Worm (Caenorhabditis elegans) whole organism, L2 larva: ENCODE results near the gene orc-5.
A peak's percentile ranks its signal among the peaks of the same experiment; 100 is the strongest.

ENCODE experiments used
- C34F6.9 ChIP-seq: fragments of 150-350 bp; optimal IDR thresholded peaks from 2 replicates; lab custom pipeline; 2014; ENCODE audit warnings: missing biosample characterization, missing genetic modification characterization
- F13H6.1 ChIP-seq: sonication (generic microtip); optimal IDR thresholded peaks from 2 replicates; lab custom pipeline; 2016; ENCODE audit warnings: missing genetic modification characterization, missing compliant biosample characterization
- Y55F3AM.14 ChIP-seq: fragments of 200-800 bp; sonication (Bioruptor generic); optimal IDR thresholded peaks from 2 replicates; lab custom pipeline; 2018; ENCODE audit warnings: mild to moderate bottlenecking, missing genetic modification characterization, missing compliant biosample characterization
- ZK546.5 ChIP-seq: sonication (generic microtip); optimal IDR thresholded peaks from 2 replicates; lab custom pipeline; 2017; ENCODE audit warnings: missing biosample characterization, missing genetic modification characterization
- alr-1 ChIP-seq: fragments of 150-350 bp; optimal IDR thresholded peaks from 2 replicates; lab custom pipeline; 2014; ENCODE audit warnings: missing biosample characterization, missing genetic modification characterization
- aly-2 ChIP-seq: fragments of 150-350 bp; optimal IDR thresholded peaks from 2 replicates; lab custom pipeline; 2014; ENCODE audit warnings: missing biosample characterization, missing genetic modification characterization
- blmp-1 ChIP-seq: sonication (generic microtip); optimal IDR thresholded peaks from 2 replicates; lab custom pipeline; 2017; ENCODE audit warnings: missing genetic modification characterization, mild to moderate bottlenecking, missing compliant biosample characterization, antibody characterized with exemption, moderate library complexity; ENCODE audit not compliant: insufficient read depth
- ceh-82 ChIP-seq: fragments of 150-350 bp; optimal IDR thresholded peaks from 2 replicates; lab custom pipeline; 2014; ENCODE audit warnings: missing biosample characterization, missing genetic modification characterization
- crh-2 ChIP-seq: sonication (generic microtip); optimal IDR thresholded peaks from 2 replicates; lab custom pipeline; 2017; ENCODE audit warnings: missing biosample characterization, missing genetic modification characterization
- egl-27 ChIP-seq: sonication (generic microtip); optimal IDR thresholded peaks from 3 replicates; lab custom pipeline; 2017; ENCODE audit warnings: missing biosample characterization, missing genetic modification reagents, missing genetic modification characterization
- elt-3 ChIP-seq: sonication (generic microtip); optimal IDR thresholded peaks from 2 replicates; lab custom pipeline; 2017; ENCODE audit warnings: missing biosample characterization, missing genetic modification characterization
- fos-1 ChIP-seq: fragments of 150-350 bp; optimal IDR thresholded peaks from 2 replicates; lab custom pipeline; 2014; ENCODE audit warnings: missing biosample characterization, missing genetic modification characterization
- gmeb-1 ChIP-seq: fragments of 150-350 bp; optimal IDR thresholded peaks from 2 replicates; lab custom pipeline; 2014; ENCODE audit warnings: missing biosample characterization, missing genetic modification characterization
- lin-11 ChIP-seq: fragments of 150-350 bp; sonication (generic microtip); optimal IDR thresholded peaks from 2 replicates; lab custom pipeline; 2014; ENCODE audit warnings: missing biosample characterization, missing genetic modification characterization, inconsistent platforms, mixed read lengths
- lin-39 ChIP-seq: fragments of 150-350 bp; optimal IDR thresholded peaks from 2 replicates; lab custom pipeline; 2014; ENCODE audit warnings: missing biosample characterization, missing genetic modification reagents, missing genetic modification characterization
- lsy-2 ChIP-seq, 2 experiments: fragments of 150-350 bp in 1 of 2; sonication (generic microtip) in 1 of 2; optimal IDR thresholded peaks; 2 replicates each; lab custom pipeline; 2014 to 2017; ENCODE audit warnings: missing biosample characterization in 2 of 2, missing genetic modification characterization in 2 of 2
- mab-5 ChIP-seq: fragments of 150-350 bp; optimal IDR thresholded peaks from 2 replicates; lab custom pipeline; 2014; ENCODE audit warnings: missing biosample characterization, missing genetic modification characterization
- mdl-1 ChIP-seq, 2 experiments: fragments of 150-350 bp in 1 of 2; sonication (generic microtip) in 1 of 2; optimal IDR thresholded peaks; 2 replicates each; lab custom pipeline; 2017; ENCODE audit warnings: missing biosample characterization in 2 of 2, missing genetic modification characterization in 2 of 2
- nhr-10 ChIP-seq: sonication (generic microtip); optimal IDR thresholded peaks from 2 replicates; lab custom pipeline; 2017; ENCODE audit warnings: missing biosample characterization, missing genetic modification characterization
- nhr-11 ChIP-seq: fragments of 150-350 bp; optimal IDR thresholded peaks from 2 replicates; lab custom pipeline; 2014; ENCODE audit warnings: missing biosample characterization, missing genetic modification characterization
- nhr-12 ChIP-seq: fragments of 150-350 bp; optimal IDR thresholded peaks from 2 replicates; lab custom pipeline; 2014; ENCODE audit warnings: missing biosample characterization, missing genetic modification characterization
- nhr-129 ChIP-seq: fragments of 150-350 bp; optimal IDR thresholded peaks from 2 replicates; lab custom pipeline; 2014; ENCODE audit warnings: missing biosample characterization, missing genetic modification characterization
- nhr-21 ChIP-seq: fragments of 150-350 bp; optimal IDR thresholded peaks from 2 replicates; lab custom pipeline; 2014; ENCODE audit warnings: missing biosample characterization, missing genetic modification characterization
- nhr-23 ChIP-seq: fragments of 150-350 bp; optimal IDR thresholded peaks from 2 replicates; lab custom pipeline; 2014; ENCODE audit warnings: missing biosample characterization, missing genetic modification reagents, missing genetic modification characterization
- nhr-237 ChIP-seq: fragments of 150-350 bp; optimal IDR thresholded peaks from 2 replicates; lab custom pipeline; 2014; ENCODE audit warnings: missing biosample characterization, missing genetic modification characterization
- nhr-25 ChIP-seq: fragments of 150-350 bp; sonication (generic microtip); optimal IDR thresholded peaks from 3 replicates; lab custom pipeline; 2014; ENCODE audit warnings: missing biosample characterization, missing genetic modification characterization
- nhr-6 ChIP-seq: fragments of 150-350 bp; optimal IDR thresholded peaks from 2 replicates; lab custom pipeline; 2014; ENCODE audit warnings: missing biosample characterization, missing genetic modification characterization
- nhr-77 ChIP-seq: fragments of 150-350 bp; optimal IDR thresholded peaks from 2 replicates; lab custom pipeline; 2014; ENCODE audit warnings: missing biosample characterization, missing genetic modification characterization
- peb-1 ChIP-seq: fragments of 150-350 bp; optimal IDR thresholded peaks from 2 replicates; lab custom pipeline; 2014; ENCODE audit warnings: missing biosample characterization, missing genetic modification characterization
- sem-4 ChIP-seq: fragments of 150-350 bp; optimal IDR thresholded peaks from 2 replicates; lab custom pipeline; 2014; ENCODE audit warnings: missing biosample characterization, missing genetic modification reagents, missing genetic modification characterization
- skn-1 ChIP-seq: sonication (generic microtip); optimal IDR thresholded peaks from 2 replicates; lab custom pipeline; 2017; ENCODE audit warnings: missing biosample characterization, missing genetic modification characterization
- sma-3 ChIP-seq: sonication (generic microtip); optimal IDR thresholded peaks from 2 replicates; lab custom pipeline; 2016; ENCODE audit warnings: missing genetic modification reagents, missing genetic modification characterization, missing compliant biosample characterization
- sma-9 ChIP-seq, 2 experiments: fragments of 150-350 bp in 1 of 2; sonication (generic microtip) in 1 of 2; optimal IDR thresholded peaks; 2 replicates each; lab custom pipeline; 2014 to 2016; ENCODE audit warnings: missing genetic modification characterization in 2 of 2, mild to moderate bottlenecking in 1 of 2, missing biosample characterization in 1 of 2, missing compliant biosample characterization in 1 of 2, missing genetic modification reagents in 1 of 2, moderate library complexity in 1 of 2
- snpc-4 ChIP-seq: fragments of 150-350 bp; optimal IDR thresholded peaks from 2 replicates; lab custom pipeline; 2014; ENCODE audit warnings: missing biosample characterization, missing genetic modification characterization
- unc-39 ChIP-seq: fragments of 150-350 bp; optimal IDR thresholded peaks from 2 replicates; lab custom pipeline; 2014; ENCODE audit warnings: missing biosample characterization, missing genetic modification characterization
- unc-55 ChIP-seq: fragments of 150-350 bp; sonication (generic microtip); optimal IDR thresholded peaks from 3 replicates; lab custom pipeline; 2014; ENCODE audit warnings: missing biosample characterization, missing genetic modification reagents, missing genetic modification characterization
- unc-62 ChIP-seq: fragments of 150-350 bp; optimal IDR thresholded peaks from 2 replicates; lab custom pipeline; 2014; ENCODE audit warnings: missing biosample characterization, missing genetic modification reagents, missing genetic modification characterization
- zag-1 ChIP-seq: fragments of 150-350 bp; optimal IDR thresholded peaks from 2 replicates; lab custom pipeline; 2014; ENCODE audit warnings: missing biosample characterization, missing genetic modification characterization
- ztf-1 ChIP-seq: fragments of 200-800 bp; sonication (Bioruptor generic); conservative IDR thresholded peaks from 2 replicates; pipeline ENCODE4 v1.3.6; 2022; ENCODE audit warnings: missing genetic modification characterization, missing compliant biosample characterization
- ztf-11 ChIP-seq: sonication (generic microtip); optimal IDR thresholded peaks from 2 replicates; lab custom pipeline; 2017; ENCODE audit warnings: missing biosample characterization, missing genetic modification characterization
- ztf-4 ChIP-seq: fragments of 150-350 bp; optimal IDR thresholded peaks from 2 replicates; lab custom pipeline; 2014; ENCODE audit warnings: missing biosample characterization, missing genetic modification characterization

orc-5 gene

DNA sequence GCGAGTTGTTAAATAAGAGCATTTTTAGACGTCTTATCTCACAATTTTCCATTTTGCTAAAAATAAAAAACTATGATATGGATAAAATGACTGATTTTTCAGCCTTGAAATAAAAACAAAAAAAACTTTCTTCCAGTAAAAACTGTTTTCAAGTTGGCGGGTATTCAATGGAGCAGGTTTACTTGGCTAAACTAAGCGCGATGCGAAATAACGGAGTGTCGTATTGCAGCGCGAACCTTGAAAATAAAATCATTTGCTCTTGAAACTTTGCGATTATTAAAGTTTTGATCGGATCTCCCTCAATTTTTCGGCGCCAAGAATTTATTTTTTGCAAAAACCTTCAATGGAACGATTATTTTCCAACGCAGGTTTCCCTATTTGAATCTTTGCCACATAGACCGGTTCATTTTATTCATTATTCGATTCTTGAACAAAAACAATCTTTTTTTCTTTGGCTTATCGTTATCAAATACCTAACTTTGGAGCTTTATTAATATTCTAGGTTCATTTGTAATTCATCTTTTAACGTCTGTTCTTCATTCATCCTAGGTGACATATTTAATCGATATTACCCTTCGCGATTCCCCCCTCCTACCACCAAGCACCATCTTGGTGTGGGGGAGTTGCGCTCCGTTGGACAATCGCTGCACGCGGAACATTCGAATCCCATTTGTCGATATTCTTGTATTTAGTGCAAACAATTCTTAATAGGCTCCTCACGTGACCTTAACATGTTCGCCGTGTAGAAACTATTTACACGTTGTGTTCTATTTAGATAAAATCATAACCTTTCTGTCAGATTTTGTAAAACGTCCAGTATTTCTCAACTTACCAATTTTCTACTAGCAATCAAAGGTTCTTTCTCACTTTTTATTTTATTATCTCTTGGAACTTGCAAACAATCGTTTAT lies at the start of gene orc-5, which contains the start of gene cyb-1:
Gene orc-5 (minus strand): TSS at position 62 of the 910 bp plus-strand sequence.
Gene cyb-1 (plus strand): TSS at position 690 of the 910 bp plus-strand sequence.
- TF ChIP-seq mdl-1 (tag; optimal IDR thresholded peaks at IDR 0.05; lab: Kevin White, UChicago) (peak in 1 of 2 experiments; percentile 19), ztf-4 (tag; lab: Kevin White, UChicago) (peak; percentile 42), lsy-2 (tag; optimal IDR thresholded peaks at IDR 0.05; lab: Kevin White, UChicago) (peak in 1 of 2 experiments; percentile 89), sma-9 (GFP tag; optimal IDR thresholded peaks at IDR 0.05; lab: Kevin White, UChicago) (peak; percentile 78), sma-9 (tag; optimal IDR thresholded peaks at IDR 0.05; lab: Kevin White, UChicago) (no peak), crh-2 (tag; lab: Kevin White, UChicago) (peak; percentile 88), sem-4 (tag; lab: Kevin White, UChicago) (peak; percentile 25), snpc-4 (tag; lab: Kevin White, UChicago) (peak; percentile 31), fos-1 (peak; percentile 5), nhr-6 (tag; lab: Kevin White, UChicago) (peak; percentile 72), unc-62 (GFP tag; lab: Kevin White, UChicago) (no peak), alr-1 (no peak), C34F6.9 (tag; lab: Kevin White, UChicago) (peak; percentile 77), nhr-25 (peak; percentile 67), unc-55 (GFP tag; lab: Kevin White, UChicago) (peak; percentile 93), nhr-129 (tag; lab: Kevin White, UChicago) (peak; percentile 81), ceh-82 (tag; lab: Kevin White, UChicago) (peak; percentile 14), sma-3 (GFP tag; lab: Kevin White, UChicago) (peak; percentile 42), unc-39 (tag; lab: Kevin White, UChicago) (no peak), gmeb-1 (peak; percentile 98), lin-11 (peak; percentile 59), nhr-21 (tag; lab: Kevin White, UChicago) (peak; percentile 33), blmp-1 (tag; lab: Kevin White, UChicago) (peak; percentile 9), nhr-12 (tag; lab: Kevin White, UChicago) (no peak), mab-5 (peak; percentile 59), nhr-77 (tag; lab: Kevin White, UChicago) (no peak), nhr-11 (tag; lab: Kevin White, UChicago) (no peak)
- TF ChIP-seq, all 48 proteins: peak for 20

ce11 chrIV:10784085-10784484 lies 49.7 kb upstream of the orc-5 start:
- TF ChIP-seq crh-2 (tag; lab: Kevin White, UChicago), result peak; percentile 54
- peak; percentile 93 for TF ChIP-seq sma-9 (GFP tag; optimal IDR thresholded peaks at IDR 0.05; lab: Kevin White, UChicago)
- TF ChIP-seq sma-9 (tag; optimal IDR thresholded peaks at IDR 0.05; lab: Kevin White, UChicago), result no peak
- TF ChIP-seq sma-3 (GFP tag; lab: Kevin White, UChicago), result peak; percentile 31
- TF ChIP-seq fos-1, result peak; percentile 27
- TF ChIP-seq blmp-1 (tag; lab: Kevin White, UChicago), result peak; percentile 70
- TF ChIP-seq Y55F3AM.14 (GFP tag; lab: Kevin White, UChicago), result no peak
- no peak for TF ChIP-seq lin-39 (tag; lab: Kevin White, UChicago)
- TF ChIP-seq nhr-25, result peak; percentile 75
- peak; percentile 8 for TF ChIP-seq nhr-129 (tag; lab: Kevin White, UChicago)
- no peak for TF ChIP-seq mab-5
- TF ChIP-seq nhr-21 (tag; lab: Kevin White, UChicago), result peak; percentile 83
- TF ChIP-seq egl-27 (tag; lab: Kevin White, UChicago), result peak; percentile 4
- no peak for TF ChIP-seq ztf-11

DNA sequence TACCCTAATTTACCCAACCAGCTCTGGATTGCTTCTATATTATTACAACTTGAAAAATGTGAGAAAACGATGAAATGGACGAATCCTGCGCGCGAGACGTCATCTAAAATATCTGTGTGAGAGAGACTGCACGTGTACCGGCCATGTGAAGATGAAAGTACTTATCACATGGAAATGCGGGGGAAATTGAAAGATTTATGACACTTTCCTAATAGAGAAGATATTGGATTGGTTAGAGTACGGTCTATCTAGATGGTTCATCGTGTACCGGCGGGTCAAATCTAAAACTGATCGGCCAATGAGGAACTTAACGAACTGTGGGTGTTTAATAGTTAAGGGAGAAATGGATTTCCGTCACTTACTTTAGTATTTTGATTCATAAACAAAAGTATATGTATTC lies 47.6 kb upstream of the orc-5 start:
- TF ChIP-seq C34F6.9 (tag; lab: Kevin White, UChicago) (no peak), ztf-1 (GFP tag; lab: Robert Waterston, UW) (no peak), elt-3 (tag; lab: Kevin White, UChicago) (no peak), lin-11 (no peak), aly-2 (tag; lab: Kevin White, UChicago) (no peak), skn-1 (tag; lab: Kevin White, UChicago) (no peak), blmp-1 (tag; lab: Kevin White, UChicago) (peak; percentile 84), nhr-129 (tag; lab: Kevin White, UChicago) (peak; percentile 4), lsy-2 (tag; optimal IDR thresholded peaks at IDR 0.05; lab: Kevin White, UChicago) (peak in 1 of 2 experiments; percentile 43), zag-1 (tag; lab: Kevin White, UChicago) (no peak), ZK546.5 (tag; lab: Kevin White, UChicago) (no peak), F13H6.1 (tag; lab: Kevin White, UChicago) (no peak), nhr-23 (no peak), sma-9 (GFP tag; optimal IDR thresholded peaks at IDR 0.05; lab: Kevin White, UChicago) (peak; percentile 98), sma-9 (tag; optimal IDR thresholded peaks at IDR 0.05; lab: Kevin White, UChicago) (no peak), mdl-1 (tag; optimal IDR thresholded peaks at IDR 0.05; lab: Kevin White, UChicago) (peak; percentile 56 to 80), lin-39 (tag; lab: Kevin White, UChicago) (no peak), unc-62 (GFP tag; lab: Kevin White, UChicago) (no peak), nhr-10 (no peak), ztf-11 (no peak), nhr-12 (tag; lab: Kevin White, UChicago) (no peak), mab-5 (no peak), nhr-25 (peak; percentile 79), unc-39 (tag; lab: Kevin White, UChicago) (no peak), unc-55 (GFP tag; lab: Kevin White, UChicago) (no peak), nhr-77 (tag; lab: Kevin White, UChicago) (no peak), gmeb-1 (peak; percentile 45), fos-1 (peak; percentile 41), peb-1 (tag; lab: Kevin White, UChicago) (no peak), ceh-82 (tag; lab: Kevin White, UChicago) (no peak), nhr-6 (tag; lab: Kevin White, UChicago) (no peak), nhr-237 (tag; lab: Kevin White, UChicago) (no peak)
